Worm (Caenorhabditis elegans): ENCODE measurements around the gene gln-1.

The gln-1 gene

DNA sequence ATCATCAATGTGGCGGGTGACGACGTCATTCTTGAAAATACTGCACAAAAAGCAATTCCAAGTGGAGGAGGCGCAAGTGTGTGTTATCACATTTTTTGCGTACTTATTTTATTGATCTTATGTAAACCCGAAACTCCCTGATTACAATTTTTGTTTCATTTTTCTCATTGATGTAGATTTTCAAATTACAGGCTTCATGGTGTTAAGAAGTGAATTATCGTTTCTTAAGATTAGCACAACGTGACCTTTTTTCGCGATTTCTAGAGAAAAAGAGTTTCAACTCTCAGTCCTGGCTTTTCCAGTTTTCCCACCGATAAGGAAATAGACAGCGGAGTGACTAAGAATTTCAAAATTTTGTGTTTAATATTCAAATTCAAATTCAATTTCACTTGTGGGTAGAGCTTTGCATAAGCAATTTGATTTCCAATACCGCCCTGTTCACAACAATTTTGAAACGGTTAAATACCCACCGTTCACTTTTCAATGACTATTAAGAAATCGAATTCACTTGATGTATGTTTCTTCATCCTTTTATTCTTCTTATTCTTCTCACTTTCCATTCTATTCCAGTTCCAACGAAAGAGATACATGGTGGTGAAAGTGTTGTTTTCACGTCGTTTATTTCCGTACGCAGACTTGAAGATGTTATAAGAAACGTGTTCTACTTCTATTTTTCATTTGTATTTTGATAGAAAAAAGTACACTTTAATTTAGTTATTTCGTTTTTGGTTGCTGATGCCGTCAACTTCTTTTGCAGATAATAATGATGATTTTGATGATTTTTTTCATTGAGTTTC, 31.1 kb upstream of the gln-1 start:
- TF ChIP-seq dmd-6 (GFP tag; IDR thresholded peaks at IDR 0.05) (peak; percentile 12; the same call in 1 of the 2 replicates), ztf-11 (tag; optimal IDR thresholded peaks at IDR 0.05) (no peak), aha-1 (tag) (peak; percentile 70), ceh-20 (GFP tag; IDR thresholded peaks at IDR 0.05) (no peak), daf-16 (GFP tag; optimal IDR thresholded peaks at IDR 0.05) (no peak), daf-16 (tag; optimal IDR thresholded peaks at IDR 0.05) (peak; percentile 44), pqm-1 (tag; optimal IDR thresholded peaks at IDR 0.05) (peak; percentile 38), ceh-62 (tag; optimal IDR thresholded peaks at IDR 0.05) (no peak)

DNA sequence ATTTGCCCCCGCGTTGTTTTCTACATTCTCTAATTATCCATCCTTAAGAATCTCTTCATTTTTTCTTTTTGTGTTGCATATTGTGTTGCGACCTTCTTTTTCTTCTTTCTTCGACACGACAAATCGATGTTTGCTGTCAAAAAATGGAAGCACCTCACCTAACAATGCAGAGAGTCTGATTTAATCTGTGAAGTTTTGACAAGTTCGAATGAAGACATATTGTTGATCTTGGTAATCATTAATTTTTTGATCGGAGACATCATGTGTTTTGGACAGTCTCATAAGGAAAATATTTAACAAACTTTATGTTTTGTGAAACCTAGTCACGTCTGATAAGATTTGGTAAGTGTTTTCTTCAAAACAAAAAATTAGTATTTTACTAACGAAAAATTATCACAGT, 29.0 kb upstream of the gln-1 start:
- TF ChIP-seq unc-62 (GFP tag; optimal IDR thresholded peaks at IDR 0.05 in 1 of 2) (peak in 1 of 2 experiments; percentile 98), unc-62 (tag; optimal IDR thresholded peaks at IDR 0.05) (no peak), ceh-44 (GFP tag; IDR thresholded peaks at IDR 0.05) (no peak), aha-1 (tag) (peak; percentile 50)

DNA sequence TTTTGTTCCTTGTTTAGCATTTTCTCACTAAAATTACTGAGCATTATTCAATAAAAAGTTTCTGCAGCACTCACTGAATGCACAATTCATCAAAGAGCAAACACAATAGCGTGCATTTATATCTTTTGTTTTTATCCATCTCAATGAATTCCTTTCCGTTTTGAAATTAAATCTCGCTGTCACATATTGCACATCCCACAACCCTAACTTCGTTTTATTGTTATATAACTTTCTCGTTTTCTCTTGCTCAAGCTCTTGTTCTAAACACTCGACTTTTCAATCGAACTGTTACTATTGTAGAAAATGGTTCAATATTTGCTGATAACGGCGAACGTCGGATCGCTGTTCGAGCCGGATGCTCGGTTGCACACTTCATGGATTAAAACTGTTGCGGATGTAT, 26.9 kb upstream of the gln-1 start, which contains the start of gene ipp-5:
TSS of gene ipp-5 (plus strand) at position 301 of the 400 bp plus-strand sequence.
- no peak for TF ChIP-seq skn-1 (tag; optimal IDR thresholded peaks at IDR 0.05)
- TF ChIP-seq aha-1 (tag): peak; percentile 33

DNA sequence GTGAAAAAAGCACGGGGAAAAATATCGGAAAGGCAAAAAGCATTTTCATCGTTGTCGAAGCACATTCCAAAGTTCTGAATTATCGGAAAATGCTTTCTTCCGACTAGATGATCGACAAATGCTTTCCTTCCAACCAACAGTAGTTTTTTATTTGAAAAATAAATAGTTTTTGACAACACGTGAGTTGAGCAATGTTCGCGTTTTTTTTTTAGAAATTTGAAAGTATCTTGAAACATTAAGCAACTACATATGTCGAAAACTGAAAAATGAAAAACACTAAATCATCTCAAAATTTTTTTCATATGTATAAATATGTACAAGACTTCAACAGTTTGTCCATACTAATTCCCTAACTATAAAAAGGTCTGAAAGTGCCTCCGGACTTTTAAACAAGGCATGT, 18.5 kb upstream of the gln-1 start, which contains the start of gene hsp-25:
TSS of gene hsp-25 (minus strand) at position 101 of the 400 bp plus-strand sequence.
- TF ChIP-seq fos-1 (tag; optimal IDR thresholded peaks at IDR 0.05) (no peak), F49E8.2 (tag; optimal IDR thresholded peaks at IDR 0.05; ENCODE audit: borderline replicate concordance) (no peak), unc-62 (GFP tag; optimal IDR thresholded peaks at IDR 0.05 in 1 of 2) (peak in 1 of 2 experiments; percentile 72), unc-62 (tag; optimal IDR thresholded peaks at IDR 0.05) (no peak), zfp-3 (GFP tag; conservative IDR thresholded peaks at IDR 0.05) (no peak), aha-1 (tag) (peak; percentile 29)

DNA sequence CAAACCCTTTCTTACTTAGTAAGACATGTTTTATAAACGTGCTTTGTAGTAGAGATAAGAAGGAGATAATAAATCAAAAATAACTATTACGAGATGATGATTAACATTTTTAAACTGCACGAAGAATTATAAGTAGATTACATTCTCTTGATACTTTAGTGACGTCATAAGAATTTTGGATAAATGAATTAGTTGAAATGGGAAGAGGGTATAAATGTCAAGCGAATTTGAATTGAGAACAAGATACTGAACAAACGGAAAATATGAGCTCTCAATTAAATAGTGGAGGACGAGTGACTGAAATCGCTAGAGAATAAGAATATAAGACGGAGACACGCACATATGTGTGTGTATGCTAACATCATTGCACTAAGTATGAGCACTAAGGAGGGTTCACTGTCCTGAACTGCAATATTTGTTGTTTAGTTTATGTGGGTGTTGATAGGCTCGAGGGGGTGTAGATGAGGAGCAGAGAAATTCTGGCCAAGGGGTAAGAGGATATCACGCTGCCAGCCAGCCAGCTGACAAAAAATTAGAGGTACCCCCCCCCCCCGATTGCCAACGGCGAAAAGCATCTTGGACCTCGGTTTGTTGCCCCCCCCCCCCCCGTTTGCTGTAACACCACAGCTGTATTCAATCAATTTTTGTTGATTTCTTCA, 17.5 kb upstream of the gln-1 start:
- no peak for TF ChIP-seq attf-4 (tag; optimal IDR thresholded peaks at IDR 0.05)
- TF ChIP-seq lim-7 (GFP tag; IDR thresholded peaks at IDR 0.05): no peak
- TF ChIP-seq nhr-76 (tag; optimal IDR thresholded peaks at IDR 0.05): no peak
- TF ChIP-seq nhr-10 (tag; optimal IDR thresholded peaks at IDR 0.05): no peak
- no peak for TF ChIP-seq spr-3 (GFP tag; optimal IDR thresholded peaks at IDR 0.05)
- TF ChIP-seq nhr-102 (tag; optimal IDR thresholded peaks at IDR 0.05): no peak
- TF ChIP-seq nhr-11 (tag; optimal IDR thresholded peaks at IDR 0.05): no peak
- no peak for TF ChIP-seq duxl-1 (tag; optimal IDR thresholded peaks at IDR 0.05; ENCODE audit: poor library complexity)
- TF ChIP-seq F10B5.3 (tag; optimal IDR thresholded peaks at IDR 0.05): no peak
- TF ChIP-seq lin-15B (tag; optimal IDR thresholded peaks at IDR 0.05): no peak
- TF ChIP-seq nhr-111 (GFP tag; optimal IDR thresholded peaks at IDR 0.05): no peak
- TF ChIP-seq lin-13 (GFP tag; optimal IDR thresholded peaks at IDR 0.05): no peak
- TF ChIP-seq lir-3 (tag; optimal IDR thresholded peaks at IDR 0.05): no peak
- no peak for TF ChIP-seq madf-5 (GFP tag; IDR thresholded peaks at IDR 0.05)
- no peak for TF ChIP-seq daf-8 (GFP tag; IDR thresholded peaks at IDR 0.05)
- TF ChIP-seq F37D6.2 (tag; optimal IDR thresholded peaks at IDR 0.05): no peak
- TF ChIP-seq F26F4.8 (GFP tag; conservative IDR thresholded peaks at IDR 0.05): no peak
- TF ChIP-seq snpc-4 (tag; optimal IDR thresholded peaks at IDR 0.05): no peak
- TF ChIP-seq Y5F2A.4 (GFP tag; optimal IDR thresholded peaks at IDR 0.05): no peak
- no peak for TF ChIP-seq skn-1 (tag; optimal IDR thresholded peaks at IDR 0.05)
- TF ChIP-seq D1046.2 (GFP tag; IDR thresholded peaks at IDR 0.05): no peak
- TF ChIP-seq ama-1 (optimal IDR thresholded peaks at IDR 0.05): no peak
- TF ChIP-seq dpl-1 (GFP tag; optimal IDR thresholded peaks at IDR 0.05): no peak
- TF ChIP-seq nhr-28 (tag; optimal IDR thresholded peaks at IDR 0.05): no peak
- no peak for TF ChIP-seq lsy-2 (tag; optimal IDR thresholded peaks at IDR 0.05)
- no peak for TF ChIP-seq zag-1 (tag; optimal IDR thresholded peaks at IDR 0.05)
- TF ChIP-seq dmd-6 (GFP tag; IDR thresholded peaks at IDR 0.05): no peak
- no peak for TF ChIP-seq saeg-2 (GFP tag; IDR thresholded peaks at IDR 0.05)
- TF ChIP-seq rbr-2 (tag; optimal IDR thresholded peaks at IDR 0.05): no peak
- TF ChIP-seq mxl-2 (GFP tag; conservative IDR thresholded peaks at IDR 0.05): no peak
- no peak for TF ChIP-seq mdt-29 (GFP tag; IDR thresholded peaks at IDR 0.05)
